Worm (Caenorhabditis elegans) whole organism, L2 larva: ENCODE results near the gene T03G11.9.

ENCODE experiments used
- ZK546.5 ChIP-seq: sonication (generic microtip); optimal IDR thresholded peaks from 2 replicates; lab custom pipeline; 2017; ENCODE audit warnings: missing biosample characterization, missing genetic modification characterization
- ama-1 ChIP-seq: fragments of 150-350 bp; optimal IDR thresholded peaks from 2 replicates; lab custom pipeline; 2018; ENCODE audit warnings: inconsistent platforms
- blmp-1 ChIP-seq: sonication (generic microtip); optimal IDR thresholded peaks from 2 replicates; lab custom pipeline; 2017; ENCODE audit warnings: missing genetic modification characterization, mild to moderate bottlenecking, missing compliant biosample characterization, antibody characterized with exemption, moderate library complexity; ENCODE audit not compliant: insufficient read depth
- ceh-82 ChIP-seq: fragments of 150-350 bp; optimal IDR thresholded peaks from 2 replicates; lab custom pipeline; 2014; ENCODE audit warnings: missing biosample characterization, missing genetic modification characterization
- elt-3 ChIP-seq: sonication (generic microtip); optimal IDR thresholded peaks from 2 replicates; lab custom pipeline; 2017; ENCODE audit warnings: missing biosample characterization, missing genetic modification characterization
- fos-1 ChIP-seq: fragments of 150-350 bp; optimal IDR thresholded peaks from 2 replicates; lab custom pipeline; 2014; ENCODE audit warnings: missing biosample characterization, missing genetic modification characterization
- lin-39 ChIP-seq: fragments of 150-350 bp; optimal IDR thresholded peaks from 2 replicates; lab custom pipeline; 2014; ENCODE audit warnings: missing biosample characterization, missing genetic modification reagents, missing genetic modification characterization
- mab-5 ChIP-seq: fragments of 150-350 bp; optimal IDR thresholded peaks from 2 replicates; lab custom pipeline; 2014; ENCODE audit warnings: missing biosample characterization, missing genetic modification characterization
- nhr-12 ChIP-seq: fragments of 150-350 bp; optimal IDR thresholded peaks from 2 replicates; lab custom pipeline; 2014; ENCODE audit warnings: missing biosample characterization, missing genetic modification characterization
- nhr-6 ChIP-seq: fragments of 150-350 bp; optimal IDR thresholded peaks from 2 replicates; lab custom pipeline; 2014; ENCODE audit warnings: missing biosample characterization, missing genetic modification characterization
- unc-62 ChIP-seq: fragments of 150-350 bp; optimal IDR thresholded peaks from 2 replicates; lab custom pipeline; 2014; ENCODE audit warnings: missing biosample characterization, missing genetic modification reagents, missing genetic modification characterization
- zag-1 ChIP-seq: fragments of 150-350 bp; optimal IDR thresholded peaks from 2 replicates; lab custom pipeline; 2014; ENCODE audit warnings: missing biosample characterization, missing genetic modification characterization
- ztf-11 ChIP-seq: sonication (generic microtip); optimal IDR thresholded peaks from 2 replicates; lab custom pipeline; 2017; ENCODE audit warnings: missing biosample characterization, missing genetic modification characterization
- ztf-4 ChIP-seq: fragments of 150-350 bp; optimal IDR thresholded peaks from 2 replicates; lab custom pipeline; 2014; ENCODE audit warnings: missing biosample characterization, missing genetic modification characterization

DNA sequence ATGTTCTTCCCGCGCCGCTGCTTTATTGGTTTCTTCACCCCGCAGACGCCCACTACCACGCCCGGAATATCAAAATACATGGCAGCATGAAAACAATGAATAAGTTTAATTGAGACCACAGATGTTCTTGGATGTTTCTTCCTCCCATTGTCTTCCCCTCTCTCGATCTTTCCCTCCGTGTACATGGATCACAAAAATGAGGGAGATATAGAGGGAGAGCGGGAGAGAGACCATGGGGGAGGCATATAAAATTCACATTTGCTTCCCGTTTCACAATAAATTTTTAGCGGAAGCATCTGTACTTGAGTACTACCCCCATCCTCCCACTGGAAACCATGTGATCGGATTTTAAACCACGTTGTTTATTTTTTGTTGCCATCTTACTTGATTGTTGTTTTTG, 9.4 kb downstream of the T03G11.9 start:
- TF ChIP-seq ZK546.5 (no peak), ztf-4 (tag; lab: Kevin White, UChicago) (no peak), ama-1 (lab: Kevin White, UChicago) (no peak), fos-1 (tag; lab: Kevin White, UChicago) (no peak), elt-3 (tag; lab: Kevin White, UChicago) (no peak), ztf-11 (no peak), zag-1 (tag; lab: Kevin White, UChicago) (no peak), mab-5 (tag; lab: Kevin White, UChicago) (no peak), blmp-1 (tag; lab: Kevin White, UChicago) (no peak), ceh-82 (tag; lab: Kevin White, UChicago) (no peak), nhr-6 (tag; lab: Kevin White, UChicago) (no peak), nhr-12 (tag; lab: Kevin White, UChicago) (no peak), lin-39 (tag; lab: Kevin White, UChicago) (no peak), unc-62 (GFP tag; lab: Kevin White, UChicago) (no peak)
